Worm (Caenorhabditis elegans): ENCODE results near the gene gtap-2.

ce11 chrIII:9857110-9857509, 48.8 kb downstream of the gtap-2 start:
- no peak for TF ChIP-seq nhr-28 (tag; optimal IDR thresholded peaks at IDR 0.05)
- TF ChIP-seq tlp-1 (tag; optimal IDR thresholded peaks at IDR 0.05): no peak
- TF ChIP-seq lin-13 (GFP tag; optimal IDR thresholded peaks at IDR 0.05): no peak
- no peak for TF ChIP-seq egl-13 (tag; optimal IDR thresholded peaks at IDR 0.05)
- TF ChIP-seq pqm-1 (tag; optimal IDR thresholded peaks at IDR 0.05): no peak
- TF ChIP-seq snpc-4 (tag; optimal IDR thresholded peaks at IDR 0.05): no peak
- no peak for TF ChIP-seq nhr-12 (tag; optimal IDR thresholded peaks at IDR 0.05)

All from whole organism, L1 larva.